Fruit fly (Drosophila melanogaster): ENCODE measurements around the gene CG13308.

- TF ChIP-seq ss (GFP tag; optimal IDR thresholded peaks at IDR 0.05) (no peak), pdm3 (GFP tag; optimal IDR thresholded peaks at IDR 0.05) (no peak), Gug (GFP tag; IDR thresholded peaks at IDR 0.05) (no peak), CG3919 (GFP tag; optimal IDR thresholded peaks at IDR 0.05) (no peak), esn (GFP tag; optimal IDR thresholded peaks at IDR 0.05) (no peak), acj6 (GFP tag; optimal IDR thresholded peaks at IDR 0.05) (no peak), CG16779 (tag; optimal IDR thresholded peaks at IDR 0.05) (no peak), Sox15 (GFP tag; optimal IDR thresholded peaks at IDR 0.05) (no peak), Ets21C (GFP tag; optimal IDR thresholded peaks at IDR 0.05) (no peak), CG15336 (GFP tag; IDR thresholded peaks at IDR 0.05) (no peak), CG34406 (GFP tag; optimal IDR thresholded peaks at IDR 0.05) (no peak)
These were observed 21.1 kb upstream of the CG13308 start for dm6 chr3L:8787240-8787639.
